Fruit fly (Drosophila melanogaster): ENCODE data around the gene CG33342.

dm6 chr3R:24359957-24360356 is 16.7 kb upstream of the CG33342 start, which contains the start of gene CG18528:
- no peak for TF ChIP-seq Vsx2 (GFP tag; optimal IDR thresholded peaks at IDR 0.05; ENCODE audit: partially characterized antibody)
- no peak for TF ChIP-seq GATAd (GFP tag; optimal IDR thresholded peaks at IDR 0.05)
- TF ChIP-seq sage (GFP tag; optimal IDR thresholded peaks at IDR 0.05): no peak
- no peak for TF ChIP-seq fru (GFP tag; optimal IDR thresholded peaks at IDR 0.05)
- no peak for TF ChIP-seq sv (GFP tag; optimal IDR thresholded peaks at IDR 0.05)

All from whole organism, wandering third instar larva.